Fruit fly (Drosophila melanogaster): ENCODE results near the gene CG31678.
A peak's percentile ranks its signal among the peaks of the same experiment; 100 is the strongest.

dm6 chr2L:20671212-20671611, 4.5 kb downstream of the CG31678 start:
- TF ChIP-seq CG6276 (GFP tag; optimal IDR thresholded peaks at IDR 0.05) (peak; percentile 25), Sox102F (GFP tag; optimal IDR thresholded peaks at IDR 0.05) (no peak), Sox15 (GFP tag; optimal IDR thresholded peaks at IDR 0.05) (no peak), Ets96B (tag; optimal IDR thresholded peaks at IDR 0.05) (no peak), CG6854 (GFP tag; optimal IDR thresholded peaks at IDR 0.05) (no peak), CG1621 (tag; optimal IDR thresholded peaks at IDR 0.05) (no peak), CG6792 (GFP tag; optimal IDR thresholded peaks at IDR 0.05) (no peak)

Data from whole organism, prepupa.